Worm (Caenorhabditis elegans): Measurements from ENCODE around the gene F56C3.3.

The F56C3.3 gene

ce11 chrX:1379391-1379790 is 21.2 kb upstream of the F56C3.3 start (continued):
- peak; percentile 75 for TF ChIP-seq atf-7 (tag; optimal IDR thresholded peaks at IDR 0.05)
- TF ChIP-seq zim-3 (tag; optimal IDR thresholded peaks at IDR 0.05) = peak; percentile 75
- peak; percentile 44 for TF ChIP-seq tlf-1 (GFP tag; optimal IDR thresholded peaks at IDR 0.05)
- peak; percentile 31 for TF ChIP-seq F57A8.1 (GFP tag; optimal IDR thresholded peaks at IDR 0.05)
- no peak for TF ChIP-seq ceh-79 (tag; optimal IDR thresholded peaks at IDR 0.05)
- peak; percentile 23 for TF ChIP-seq F23B12.7 (tag; optimal IDR thresholded peaks at IDR 0.05; ENCODE audit: insufficient read depth)
- peak; percentile 32 for TF ChIP-seq Y67H2A.10 (GFP tag; conservative IDR thresholded peaks at IDR 0.05)
- TF ChIP-seq T26A5.8 (tag; optimal IDR thresholded peaks at IDR 0.05) = peak; percentile 8
- TF ChIP-seq sptf-2 (GFP tag; optimal IDR thresholded peaks at IDR 0.05) = peak; percentile 71
- TF ChIP-seq D2030.7 (GFP tag; IDR thresholded peaks at IDR 0.05) = peak; percentile 61
- TF ChIP-seq die-1 (tag; optimal IDR thresholded peaks at IDR 0.05) = peak; percentile 81
- no peak for TF ChIP-seq dpl-1 (GFP tag; optimal IDR thresholded peaks at IDR 0.05)
- 0 out of 2 replicates have a peak, but pooled peaks have one; percentile 34 for TF ChIP-seq C17E4.6 (GFP tag; IDR thresholded peaks at IDR 0.05)
- TF ChIP-seq madf-6 (GFP tag; IDR thresholded peaks at IDR 0.05) = peak; percentile 51; the same call in 1 of the 2 replicates
- peak; percentile 64 for TF ChIP-seq lin-54 (GFP tag; optimal IDR thresholded peaks at IDR 0.05)
- peak; percentile 88; the same call in 1 of the 2 replicates for TF ChIP-seq Y56A3A.18 (GFP tag; IDR thresholded peaks at IDR 0.05)
- no peak for TF ChIP-seq nfya-1 (tag; optimal IDR thresholded peaks at IDR 0.05; ENCODE audit: borderline replicate concordance, insufficient read depth)
- no peak for TF ChIP-seq ceh-91 (GFP tag; IDR thresholded peaks at IDR 0.05)
- TF ChIP-seq tbp1 (GFP tag; optimal IDR thresholded peaks at IDR 0.05) = peak; percentile 91
- no peak for TF ChIP-seq lsy-27 (tag; optimal IDR thresholded peaks at IDR 0.05; ENCODE audit: borderline replicate concordance, insufficient read depth)
- TF ChIP-seq zfh-2 (GFP tag; conservative IDR thresholded peaks at IDR 0.05) = peak; percentile 83
- TF ChIP-seq T07F8.4 (tag; optimal IDR thresholded peaks at IDR 0.05) = peak; percentile 47
- no peak for TF ChIP-seq F39B2.1 (GFP tag; IDR thresholded peaks at IDR 0.05)
- no peak for TF ChIP-seq ceh-58 (GFP tag; IDR thresholded peaks at IDR 0.05)
- peak; percentile 51 for TF ChIP-seq nhr-27 (tag; optimal IDR thresholded peaks at IDR 0.05)
- TF ChIP-seq F49E8.2 (tag; optimal IDR thresholded peaks at IDR 0.05; ENCODE audit: insufficient read depth) = no peak
- no peak for TF ChIP-seq sea-2 (GFP tag; IDR thresholded peaks at IDR 0.05)
- no peak for TF ChIP-seq xnd-1 (tag; optimal IDR thresholded peaks at IDR 0.05)
- peak; percentile 61 for TF ChIP-seq ztf-18 (tag; optimal IDR thresholded peaks at IDR 0.05)
- no peak for TF ChIP-seq Y53F4B.3 (GFP tag; IDR thresholded peaks at IDR 0.05)
- TF ChIP-seq him-1 (tag; optimal IDR thresholded peaks at IDR 0.05) = peak; percentile 68
- TF ChIP-seq ceh-100 (GFP tag; IDR thresholded peaks at IDR 0.05) = peak; percentile 46; the same call in 1 of the 2 replicates
- TF ChIP-seq attf-5 (GFP tag; optimal IDR thresholded peaks at IDR 0.05) = peak; percentile 53
- peak; percentile 55; the same call in 1 of the 2 replicates for TF ChIP-seq ztf-6 (GFP tag; IDR thresholded peaks at IDR 0.05)
- peak; percentile 78 for TF ChIP-seq Y53G8AR.9 (GFP tag; conservative IDR thresholded peaks at IDR 0.05)
- no peak for TF ChIP-seq madf-8 (GFP tag; conservative IDR thresholded peaks at IDR 0.05)
- peak; percentile 66 for TF ChIP-seq snpc-4 (GFP tag; optimal IDR thresholded peaks at IDR 0.05)
- peak in 3 of 4 experiments; percentile 78 to 86 (median 81) for TF ChIP-seq snpc-4 (tag; optimal IDR thresholded peaks at IDR 0.05)
- no peak for TF ChIP-seq lag-1 (GFP tag; IDR thresholded peaks at IDR 0.05)
- TF ChIP-seq ztf-22 (GFP tag; optimal IDR thresholded peaks at IDR 0.05) = peak; percentile 70
- no peak for TF ChIP-seq F57C9.4 (tag; optimal IDR thresholded peaks at IDR 0.05)
- peak; percentile 31 for TF ChIP-seq snpc-1.3 (tag; optimal IDR thresholded peaks at IDR 0.05; ENCODE audit: insufficient read depth)
- no peak for TF ChIP-seq F37B4.10 (GFP tag; IDR thresholded peaks at IDR 0.05)
- peak; percentile 79 for TF ChIP-seq B0035.1 (tag; optimal IDR thresholded peaks at IDR 0.05)
- TF ChIP-seq hmg-20 (GFP tag; IDR thresholded peaks at IDR 0.05) = 0 out of 2 replicates have a peak, but pooled peaks have one; percentile 65
- TF ChIP-seq unc-62 (GFP tag; optimal IDR thresholded peaks at IDR 0.05) = no peak
- peak; percentile 83 for TF ChIP-seq lin-26 (GFP tag; IDR thresholded peaks at IDR 0.05)
- TF ChIP-seq hlh-12 (tag; optimal IDR thresholded peaks at IDR 0.05) = no peak
